Fruit fly (Drosophila melanogaster): ENCODE results near the gene CG13312.

DNA sequence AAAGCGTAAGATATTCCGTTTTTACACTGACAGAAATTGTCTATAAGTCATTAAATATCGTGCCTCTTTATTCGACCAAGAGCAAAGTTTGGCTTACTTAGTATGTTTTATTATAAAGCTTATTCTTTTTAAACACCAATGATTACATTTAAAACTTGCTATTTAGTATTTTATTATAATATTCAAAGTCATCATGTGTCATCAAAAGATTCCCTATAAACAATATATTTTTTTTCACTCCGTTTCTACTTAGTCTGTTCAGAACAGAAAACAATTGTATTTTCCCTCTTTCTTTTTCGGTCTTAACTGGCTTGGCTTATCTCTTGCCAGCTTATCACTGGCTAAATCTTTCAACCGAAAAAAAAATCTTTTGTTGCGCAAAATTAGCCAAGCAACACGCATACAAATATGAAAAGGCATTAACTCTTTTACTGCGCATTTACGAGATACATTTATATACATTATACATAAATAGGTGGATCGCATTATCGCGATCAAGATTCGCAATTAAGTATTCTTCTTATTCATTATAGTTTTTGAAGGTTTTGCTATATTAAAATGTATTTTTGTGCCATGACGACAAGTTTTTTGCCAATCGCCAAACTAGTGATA lies 29.6 kb downstream of the CG13312 start:
- TF ChIP-seq usp (GFP tag; optimal IDR thresholded peaks at IDR 0.05) = no peak
- TF ChIP-seq CG8478 (optimal IDR thresholded peaks at IDR 0.05) = no peak
- no peak for TF ChIP-seq psq (optimal IDR thresholded peaks at IDR 0.05)
- TF ChIP-seq pan (optimal IDR thresholded peaks at IDR 0.05) = no peak

Measured in whole organism.